Fruit fly (Drosophila melanogaster) whole organism, embryonic: ENCODE measurements around the gene CG43902.

Experiments
- CG10462 ChIP-seq: fragments of 200-800 bp; sonication (Bioruptor generic); optimal IDR thresholded peaks from 2 replicates; lab custom pipeline; 2016; ENCODE audit warnings: missing biosample characterization, missing genetic modification characterization
- CG11560 ChIP-seq: fragments of 200-800 bp; sonication (Bioruptor generic); IDR thresholded peaks from 3 replicates; pipeline ENCODE4 v1.3.6; 2022; ENCODE audit warnings: missing biosample characterization, missing genetic modification characterization
- E2f2 ChIP-seq: fragments of 200-800 bp; sonication (Bioruptor generic); IDR thresholded peaks from 2 replicates; pipeline ENCODE4 v1.3.6; 2022; ENCODE audit warnings: missing biosample characterization, missing genetic modification characterization
- Hmx ChIP-seq: fragments of 200-800 bp; sonication (Bioruptor generic); optimal IDR thresholded peaks from 2 replicates; lab custom pipeline; 2016; ENCODE audit warnings: missing biosample characterization, missing genetic modification characterization
- Scr ChIP-seq: fragments of 200-800 bp; sonication (Bioruptor generic); IDR thresholded peaks from 2 replicates; pipeline ENCODE4 v1.3.6; 2022; ENCODE audit warnings: missing biosample characterization, missing genetic modification characterization; ENCODE audit not compliant: partially characterized antibody
- Spps ChIP-seq: fragments of 200-800 bp; sonication (Bioruptor generic); optimal IDR thresholded peaks from 2 replicates; lab custom pipeline; 2018; ENCODE audit warnings: missing biosample characterization, mild to moderate bottlenecking, missing genetic modification characterization
- ems ChIP-seq: fragments of 200-800 bp; sonication (Bioruptor generic); optimal IDR thresholded peaks from 3 replicates; lab custom pipeline; 2016; ENCODE audit warnings: missing biosample characterization, missing genetic modification characterization
- nau ChIP-seq: fragments of 200-800 bp; sonication (Bioruptor generic); optimal IDR thresholded peaks from 3 replicates; lab custom pipeline; 2017; ENCODE audit warnings: missing biosample characterization, mild to moderate bottlenecking, missing genetic modification characterization, missing genetic modification reagents

dm6 chrX:10113910-10114790, 44.1 kb upstream of the CG43902 start:
- TF ChIP-seq nau (GFP tag; lab: Kevin White, UChicago) (no peak), Scr (GFP tag; lab: Robert Waterston, UW) (no peak), CG11560 (no peak), Hmx (GFP tag; lab: Kevin White, UChicago) (no peak), CG10462 (GFP tag; lab: Kevin White, UChicago) (no peak), E2f2 (no peak), ems (GFP tag; lab: Kevin White, UChicago) (no peak), Spps (tag; lab: Kevin White, UChicago) (no peak)
